Worm (Caenorhabditis elegans) whole organism, L3 larva: ENCODE data around the gene git-1.

ENCODE experiments used
- R02D3.7 ChIP-seq: fragments of 150-350 bp; optimal IDR thresholded peaks from 2 replicates; lab custom pipeline; 2014; ENCODE audit warnings: missing biosample characterization, missing genetic modification characterization
- ZK546.5 ChIP-seq: sonication (generic microtip); optimal IDR thresholded peaks from 2 replicates; lab custom pipeline; 2017; ENCODE audit warnings: missing biosample characterization, missing genetic modification characterization
- aly-2 ChIP-seq: fragments of 150-350 bp; optimal IDR thresholded peaks from 2 replicates; lab custom pipeline; 2014; ENCODE audit warnings: missing biosample characterization, missing genetic modification characterization
- ama-1 ChIP-seq: fragments of 150-350 bp; optimal IDR thresholded peaks from 2 replicates; lab custom pipeline; 2018
- ceh-16 ChIP-seq: sonication (generic microtip); optimal IDR thresholded peaks from 2 replicates; lab custom pipeline; 2017; ENCODE audit warnings: missing biosample characterization, missing genetic modification characterization
- ceh-28 ChIP-seq: fragments of 150-350 bp; optimal IDR thresholded peaks from 2 replicates; lab custom pipeline; 2014; ENCODE audit warnings: missing biosample characterization, missing genetic modification reagents, missing genetic modification characterization
- ceh-82 ChIP-seq: fragments of 150-350 bp; optimal IDR thresholded peaks from 2 replicates; lab custom pipeline; 2014; ENCODE audit warnings: missing biosample characterization, missing genetic modification characterization
- ceh-9 ChIP-seq: sonication (generic microtip); optimal IDR thresholded peaks from 2 replicates; lab custom pipeline; 2018; ENCODE audit warnings: missing biosample characterization, missing genetic modification characterization
- daf-12 ChIP-seq: fragments of 150-350 bp; optimal IDR thresholded peaks from 2 replicates; lab custom pipeline; 2014; ENCODE audit warnings: missing biosample characterization, missing genetic modification reagents, missing genetic modification characterization
- egl-5 ChIP-seq: fragments of 150-350 bp; optimal IDR thresholded peaks from 2 replicates; lab custom pipeline; 2017; ENCODE audit warnings: missing biosample characterization, missing genetic modification reagents, missing genetic modification characterization, inconsistent platforms
- elt-1 ChIP-seq: fragments of 150-350 bp; optimal IDR thresholded peaks from 2 replicates; lab custom pipeline; 2014; ENCODE audit warnings: missing biosample characterization, missing genetic modification characterization
- elt-2 ChIP-seq: sonication (generic microtip); optimal IDR thresholded peaks from 2 replicates; lab custom pipeline; 2016; ENCODE audit warnings: missing genetic modification reagents, mild to moderate bottlenecking, missing genetic modification characterization, missing compliant biosample characterization
- elt-3 ChIP-seq, 3 experiments: fragments of 150-350 bp in 1 of 3; sonication (generic microtip) in 2 of 3; optimal IDR thresholded peaks; 2 replicates in 2 of 3; 4 replicates in 1 of 3; lab custom pipeline; 2014 to 2017; ENCODE audit warnings: missing biosample characterization in 3 of 3, missing genetic modification characterization in 3 of 3
- eor-1 ChIP-seq, 2 experiments: fragments of 150-350 bp; optimal IDR thresholded peaks; 2 replicates each; lab custom pipeline; 2014 to 2018; ENCODE audit warnings: missing biosample characterization in 2 of 2, missing genetic modification characterization in 2 of 2
- fkh-10 ChIP-seq: sonication (generic microtip); optimal IDR thresholded peaks from 2 replicates; lab custom pipeline; 2017; ENCODE audit warnings: missing biosample characterization, missing genetic modification reagents, missing genetic modification characterization
- fkh-2 ChIP-seq: fragments of 150-350 bp; optimal IDR thresholded peaks from 2 replicates; lab custom pipeline; 2014; ENCODE audit warnings: missing biosample characterization, missing genetic modification reagents, missing genetic modification characterization
- fos-1 ChIP-seq: fragments of 150-350 bp; optimal IDR thresholded peaks from 2 replicates; lab custom pipeline; 2014; ENCODE audit warnings: missing biosample characterization, missing genetic modification characterization
- hmg-11 ChIP-seq: sonication (generic microtip); optimal IDR thresholded peaks from 2 replicates; lab custom pipeline; 2016; ENCODE audit warnings: missing genetic modification characterization, missing compliant biosample characterization
- jun-1 ChIP-seq: fragments of 150-350 bp; optimal IDR thresholded peaks from 2 replicates; lab custom pipeline; 2014; ENCODE audit warnings: missing biosample characterization, missing genetic modification reagents, missing genetic modification characterization
- lin-15B ChIP-seq: fragments of 150-350 bp; optimal IDR thresholded peaks from 2 replicates; lab custom pipeline; 2014; ENCODE audit warnings: missing biosample characterization, missing genetic modification characterization
- lsy-12 ChIP-seq: sonication (generic microtip); optimal IDR thresholded peaks from 2 replicates; lab custom pipeline; 2016; ENCODE audit warnings: mild to moderate bottlenecking, missing genetic modification characterization, missing compliant biosample characterization
- mdl-1 ChIP-seq: fragments of 150-350 bp; optimal IDR thresholded peaks from 2 replicates; lab custom pipeline; 2014; ENCODE audit warnings: missing biosample characterization, missing genetic modification characterization
- mml-1 ChIP-seq: fragments of 150-350 bp; sonication (generic microtip); optimal IDR thresholded peaks from 3 replicates; lab custom pipeline; 2014; ENCODE audit warnings: missing biosample characterization, missing genetic modification characterization
- nfya-1 ChIP-seq: sonication (generic microtip); optimal IDR thresholded peaks from 2 replicates; lab custom pipeline; 2017; ENCODE audit warnings: missing genetic modification characterization, mild to moderate bottlenecking, missing compliant biosample characterization, antibody characterized with exemption, moderate library complexity; ENCODE audit not compliant: insufficient read depth
- nhr-11 ChIP-seq: fragments of 150-350 bp; optimal IDR thresholded peaks from 2 replicates; lab custom pipeline; 2014; ENCODE audit warnings: missing biosample characterization, missing genetic modification characterization
- nhr-23 ChIP-seq: fragments of 150-350 bp; optimal IDR thresholded peaks from 2 replicates; lab custom pipeline; 2014; ENCODE audit warnings: missing biosample characterization, missing genetic modification reagents, missing genetic modification characterization
- nhr-25 ChIP-seq: sonication (generic microtip); optimal IDR thresholded peaks from 2 replicates; lab custom pipeline; 2017; ENCODE audit warnings: missing biosample characterization, missing genetic modification characterization
- nhr-28 ChIP-seq: fragments of 150-350 bp; optimal IDR thresholded peaks from 2 replicates; lab custom pipeline; 2014; ENCODE audit warnings: missing biosample characterization, missing genetic modification characterization
- nhr-43 ChIP-seq: sonication (generic microtip); optimal IDR thresholded peaks from 2 replicates; lab custom pipeline; 2016; ENCODE audit warnings: mild to moderate bottlenecking, missing genetic modification characterization, missing compliant biosample characterization; ENCODE audit not compliant: poor library complexity, severe bottlenecking
- nhr-67 ChIP-seq: fragments of 150-350 bp; optimal IDR thresholded peaks from 2 replicates; lab custom pipeline; 2014; ENCODE audit warnings: missing biosample characterization, missing genetic modification characterization
- nhr-76 ChIP-seq: fragments of 150-350 bp; sonication (generic microtip); optimal IDR thresholded peaks from 5 replicates; lab custom pipeline; 2014; ENCODE audit warnings: missing biosample characterization, missing genetic modification characterization
- nhr-77 ChIP-seq: fragments of 150-350 bp; optimal IDR thresholded peaks from 2 replicates; lab custom pipeline; 2014; ENCODE audit warnings: missing biosample characterization, missing genetic modification characterization
- pha-4 ChIP-seq: fragments of 150-350 bp; optimal IDR thresholded peaks from 2 replicates; lab custom pipeline; 2014; ENCODE audit warnings: missing biosample characterization, missing genetic modification reagents, missing genetic modification characterization
- pqm-1 ChIP-seq: fragments of 150-350 bp; optimal IDR thresholded peaks from 2 replicates; lab custom pipeline; 2017; ENCODE audit warnings: missing biosample characterization, missing genetic modification characterization, inconsistent platforms
- sea-2 ChIP-seq: fragments of 150-350 bp; sonication (generic microtip); optimal IDR thresholded peaks from 4 replicates; lab custom pipeline; 2014; ENCODE audit warnings: missing biosample characterization, missing genetic modification reagents, missing genetic modification characterization
- skn-1 ChIP-seq: fragments of 150-350 bp; optimal IDR thresholded peaks from 2 replicates; lab custom pipeline; 2014; ENCODE audit warnings: missing biosample characterization, missing genetic modification characterization
- snpc-4 ChIP-seq: fragments of 150-350 bp; optimal IDR thresholded peaks from 2 replicates; lab custom pipeline; 2014; ENCODE audit warnings: missing biosample characterization, missing genetic modification characterization
- tbx-2 ChIP-seq: sonication (generic microtip); optimal IDR thresholded peaks from 2 replicates; lab custom pipeline; 2016; ENCODE audit warnings: mild to moderate bottlenecking, missing genetic modification characterization, missing compliant biosample characterization
- unc-39 ChIP-seq: sonication (generic microtip); optimal IDR thresholded peaks from 4 replicates; lab custom pipeline; 2017; ENCODE audit warnings: missing biosample characterization, missing genetic modification characterization
- unc-62 ChIP-seq: fragments of 150-350 bp; sonication (generic microtip); optimal IDR thresholded peaks from 4 replicates; lab custom pipeline; 2014; ENCODE audit warnings: missing biosample characterization, missing genetic modification reagents, missing genetic modification characterization
- zag-1 ChIP-seq: fragments of 150-350 bp; optimal IDR thresholded peaks from 2 replicates; lab custom pipeline; 2014; ENCODE audit warnings: missing biosample characterization, missing genetic modification characterization
- ztf-11 ChIP-seq: fragments of 150-350 bp; optimal IDR thresholded peaks from 2 replicates; lab custom pipeline; 2014; ENCODE audit warnings: missing biosample characterization, missing genetic modification characterization
- ztf-4 ChIP-seq: fragments of 150-350 bp; optimal IDR thresholded peaks from 2 replicates; lab custom pipeline; 2014; ENCODE audit warnings: missing biosample characterization, missing genetic modification characterization

The git-1 gene

ce11 chrX:10555189-10555964 lies 30.7 kb downstream of the git-1 start, which contains the start of gene syd-2 (continued):
- TF ChIP-seq mml-1 (no peak), R02D3.7 (tag; lab: Kevin White, UChicago) (peak; percentile 19)

ce11 chrX:10556764-10557163 lies 32.1 kb downstream of the git-1 start:
- TF ChIP-seq nhr-67 (tag; lab: Kevin White, UChicago): no peak
- TF ChIP-seq ceh-9 (tag; lab: Kevin White, UChicago): no peak
- no peak for TF ChIP-seq zag-1 (tag; lab: Kevin White, UChicago)
- TF ChIP-seq elt-1 (tag; lab: Kevin White, UChicago): no peak
- no peak for TF ChIP-seq elt-2 (tag; lab: Kevin White, UChicago)
- TF ChIP-seq egl-5 (tag; lab: Kevin White, UChicago): no peak
- TF ChIP-seq ceh-82 (tag; lab: Kevin White, UChicago): no peak
- no peak for TF ChIP-seq ceh-28
- no peak for TF ChIP-seq nhr-77
- TF ChIP-seq nhr-11: no peak
- TF ChIP-seq nfya-1 (tag; lab: Kevin White, UChicago): no peak
- no peak for TF ChIP-seq elt-3 (tag; optimal IDR thresholded peaks at IDR 0.05; lab: Kevin White, UChicago)
- TF ChIP-seq fos-1 (tag; lab: Kevin White, UChicago): no peak
- TF ChIP-seq ztf-4: no peak
- TF ChIP-seq tbx-2 (tag; lab: Kevin White, UChicago): no peak
- TF ChIP-seq hmg-11 (tag; lab: Kevin White, UChicago): no peak
- TF ChIP-seq nhr-76 (tag; lab: Kevin White, UChicago): no peak
- no peak for TF ChIP-seq fkh-2 (tag; lab: Kevin White, UChicago)
- TF ChIP-seq ZK546.5 (tag; lab: Kevin White, UChicago): no peak
- TF ChIP-seq eor-1 (tag; optimal IDR thresholded peaks at IDR 0.05; lab: Kevin White, UChicago): no peak

ce11 chrX:10559203-10559602 lies 34.5 kb downstream of the git-1 start, which contains the start of gene F59F5.7:
Gene F59F5.7, plus strand, starts transcription at chrX:10559503.
- no peak for TF ChIP-seq daf-12 (tag; lab: Kevin White, UChicago)
- TF ChIP-seq eor-1 (tag; optimal IDR thresholded peaks at IDR 0.05; lab: Kevin White, UChicago): no peak
- no peak for TF ChIP-seq skn-1
- no peak for TF ChIP-seq mml-1

- no peak for TF ChIP-seq ceh-82 (tag; lab: Kevin White, UChicago)
- TF ChIP-seq elt-3 (tag; optimal IDR thresholded peaks at IDR 0.05; lab: Kevin White, UChicago): no peak
- TF ChIP-seq mml-1: no peak
- peak; percentile 10 for TF ChIP-seq pqm-1
- TF ChIP-seq nhr-77: no peak
- TF ChIP-seq daf-12 (tag; lab: Kevin White, UChicago): no peak
- TF ChIP-seq aly-2 (tag; lab: Kevin White, UChicago): no peak
- TF ChIP-seq ama-1 (lab: Kevin White, UChicago): no peak
- TF ChIP-seq elt-2 (tag; lab: Kevin White, UChicago): peak; percentile 16
- no peak for TF ChIP-seq jun-1 (tag; lab: Kevin White, UChicago)
- no peak for TF ChIP-seq nhr-76 (tag; lab: Kevin White, UChicago)
- TF ChIP-seq skn-1: no peak
- TF ChIP-seq tbx-2 (tag; lab: Kevin White, UChicago): no peak
- no peak for TF ChIP-seq nhr-43 (tag; lab: Kevin White, UChicago)
- no peak for TF ChIP-seq unc-39 (tag; lab: Kevin White, UChicago)
- peak; percentile 61 for TF ChIP-seq nfya-1 (tag; lab: Kevin White, UChicago)
- no peak for TF ChIP-seq ceh-16 (tag; lab: Kevin White, UChicago)
- no peak for TF ChIP-seq eor-1 (tag; optimal IDR thresholded peaks at IDR 0.05; lab: Kevin White, UChicago)
- no peak for TF ChIP-seq lsy-12
- no peak for TF ChIP-seq sea-2
- TF ChIP-seq lin-15B (tag; lab: Kevin White, UChicago): no peak
- no peak for TF ChIP-seq ztf-11 (tag; lab: Kevin White, UChicago)
- TF ChIP-seq ztf-4: no peak
- no peak for TF ChIP-seq nhr-67 (tag; lab: Kevin White, UChicago)
- peak; percentile 35 for TF ChIP-seq nhr-23
- TF ChIP-seq elt-1 (tag; lab: Kevin White, UChicago): no peak
- TF ChIP-seq fkh-10 (GFP tag; lab: Kevin White, UChicago): no peak
- TF ChIP-seq mdl-1 (tag; lab: Kevin White, UChicago): no peak
- TF ChIP-seq pha-4 (tag; lab: Kevin White, UChicago): peak; percentile 60
- TF ChIP-seq egl-5 (tag; lab: Kevin White, UChicago): peak; percentile 10
- no peak for TF ChIP-seq fkh-2 (tag; lab: Kevin White, UChicago)
- TF ChIP-seq nhr-11: no peak
- no peak for TF ChIP-seq R02D3.7 (tag; lab: Kevin White, UChicago)
- no peak for TF ChIP-seq unc-62 (GFP tag; lab: Kevin White, UChicago)
- no peak for TF ChIP-seq nhr-28 (tag; lab: Kevin White, UChicago)
- no peak for TF ChIP-seq snpc-4
- TF ChIP-seq nhr-25 (tag; lab: Kevin White, UChicago): peak; percentile 25
- TF ChIP-seq ceh-9 (tag; lab: Kevin White, UChicago): no peak
- no peak for TF ChIP-seq zag-1 (tag; lab: Kevin White, UChicago)
- no peak for TF ChIP-seq ceh-28
These were observed 42.1 kb downstream of the git-1 start for ce11 chrX:10566775-10567174.
